Fruit fly (Drosophila melanogaster) S2 (cell line): Measurements from ENCODE around the gene CG31036.
"Not testable (repeated sequence)": the region's sequence is repeated elsewhere in the genome, so short reads cannot be mapped to it uniquely, and the experiment has no call there.

Experiments
- CG8478 ChIP-seq: fragments of >200 bp; optimal IDR thresholded peaks from 2 replicates; lab custom pipeline; 2018
- CTCF ChIP-seq, 2 experiments: fragments of >200 bp; optimal IDR thresholded peaks; 2 replicates each; lab custom pipeline; 2018

CG31036 gene

DNA sequence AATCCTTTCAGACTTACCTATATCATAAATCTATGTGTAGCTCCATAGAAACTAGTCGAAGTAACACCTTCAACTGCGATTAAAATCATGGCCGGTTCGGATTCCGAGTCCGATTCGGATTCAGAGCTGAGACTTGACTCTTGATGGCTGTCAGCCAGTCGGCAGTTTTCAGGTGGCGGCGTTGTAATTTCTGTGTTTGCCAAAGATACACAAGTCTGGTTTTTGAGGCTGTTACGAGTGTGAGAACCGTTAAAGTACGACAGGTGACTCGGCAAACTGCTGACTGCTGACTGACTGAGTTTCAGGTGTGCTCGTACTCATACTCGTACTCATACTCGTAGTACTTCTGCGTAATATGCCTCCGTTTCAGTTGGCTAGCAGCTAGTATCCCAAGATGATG is 16.7 kb upstream of the CG31036 start:
- TF ChIP-seq CTCF (optimal IDR thresholded peaks at IDR 0.05; lab: Kevin White, UChicago) = no peak
- no peak for TF ChIP-seq CG8478 (lab: Kevin White, UChicago)

DNA sequence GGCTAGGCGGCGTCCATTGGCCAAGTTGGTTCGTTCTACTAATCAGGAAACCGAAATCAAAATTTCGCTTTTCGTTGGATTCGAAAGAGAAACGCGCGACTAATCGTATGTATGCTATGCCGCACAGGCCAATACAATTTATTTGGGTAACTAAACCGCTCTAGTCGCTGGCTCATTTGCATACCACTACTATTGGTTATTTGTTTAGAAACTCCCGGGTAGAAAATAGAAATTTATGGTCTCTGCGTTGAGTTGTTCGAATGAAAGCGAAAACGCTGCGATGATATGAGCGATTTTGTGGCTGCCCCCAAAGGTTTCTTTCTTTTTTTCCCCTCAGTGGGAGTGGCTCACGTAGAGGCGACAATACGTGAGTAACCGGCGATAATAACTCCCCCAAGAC is 14.9 kb upstream of the CG31036 start:
- TF ChIP-seq CG8478 (lab: Kevin White, UChicago) (no peak), CTCF (optimal IDR thresholded peaks at IDR 0.05; lab: Kevin White, UChicago) (no peak)

DNA sequence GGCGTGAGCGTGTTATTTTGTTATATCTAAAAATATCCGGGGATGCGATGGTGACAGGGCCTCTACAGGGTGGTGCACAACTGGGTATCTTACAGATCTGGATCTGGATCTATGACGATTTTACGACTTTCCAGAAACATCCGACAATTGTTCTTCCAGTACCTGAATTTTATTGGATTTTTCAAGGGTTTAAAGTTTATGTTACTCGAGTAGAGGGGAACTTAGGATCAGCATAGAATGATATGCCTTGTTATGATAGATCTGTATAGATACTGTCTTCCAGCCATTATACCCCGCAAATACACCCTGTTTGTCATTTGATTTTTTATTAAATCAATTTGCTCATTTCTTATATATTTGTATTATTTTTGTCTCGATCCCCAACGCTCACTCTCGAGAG is 13.5 kb upstream of the CG31036 start:
- no peak for TF ChIP-seq CG8478 (lab: Kevin White, UChicago)
- no peak for TF ChIP-seq CTCF (optimal IDR thresholded peaks at IDR 0.05; lab: Kevin White, UChicago)

DNA sequence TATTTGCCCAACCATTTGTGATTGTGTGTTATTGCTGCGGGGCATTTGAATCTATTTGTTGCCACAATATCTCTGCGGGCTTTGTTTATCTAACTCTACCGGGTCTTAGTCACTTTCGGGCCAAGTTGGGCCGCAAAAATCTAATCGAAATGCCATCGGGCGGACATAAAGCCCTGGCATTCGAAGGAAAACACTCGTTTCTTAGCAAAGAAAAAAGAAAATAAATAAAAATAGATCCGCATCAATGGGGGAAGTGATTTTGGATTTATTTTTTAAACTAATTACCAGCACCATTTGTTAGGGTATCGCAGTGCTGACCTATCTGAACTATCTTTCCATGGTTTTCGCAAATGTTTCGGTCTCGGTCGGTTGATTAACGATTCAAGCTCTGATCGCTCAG is 9.3 kb upstream of the CG31036 start:
- TF ChIP-seq CG8478 (lab: Kevin White, UChicago) (no peak), CTCF (optimal IDR thresholded peaks at IDR 0.05; lab: Kevin White, UChicago) (no peak)

- TF ChIP-seq CTCF (optimal IDR thresholded peaks at IDR 0.05; lab: Kevin White, UChicago) (no peak), CG8478 (lab: Kevin White, UChicago) (no peak)
Observed at dm6 chr3R:29899635-29900034, 8.3 kb upstream of the CG31036 start.

- TF ChIP-seq CG8478 (lab: Kevin White, UChicago) (no peak), CTCF (optimal IDR thresholded peaks at IDR 0.05; lab: Kevin White, UChicago) (peak; percentile 65 to 89)
Observed at dm6 chr3R:29903775-29904356, 4.0 kb upstream of the CG31036 start, which contains the start of gene CG15517. CG15517 (minus strand) TSS chr3R:29903825.

DNA sequence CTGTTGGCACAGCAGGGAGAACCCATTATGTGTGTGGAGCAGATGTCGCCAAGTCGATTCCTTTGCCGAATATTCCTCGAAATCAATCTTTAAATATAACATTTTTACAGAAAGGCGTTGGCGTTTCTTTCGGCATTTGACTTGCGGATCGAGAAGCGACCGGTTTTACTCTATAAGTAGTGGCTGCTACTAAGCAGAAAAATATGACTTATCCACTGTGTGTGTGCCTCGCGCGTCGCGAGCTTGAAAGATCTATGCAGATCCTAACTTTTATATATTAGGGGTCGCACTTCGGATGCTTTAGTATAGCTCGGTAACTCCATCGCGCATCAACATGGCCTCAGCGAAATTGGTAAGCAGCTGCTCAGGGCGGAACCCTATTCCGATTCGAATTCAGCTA is 2.7 kb upstream of the CG31036 start, which contains the start of gene CG15515:
Gene CG15515 (plus strand): TSS at position 301 of the 400 bp plus-strand sequence.
- no peak for TF ChIP-seq CTCF (optimal IDR thresholded peaks at IDR 0.05; lab: Kevin White, UChicago)
- TF ChIP-seq CG8478 (lab: Kevin White, UChicago) = no peak

dm6 chr3R:29914246-29914645 is 6.3 kb downstream of the CG31036 start, which contains the start of gene Capa:
Capa (minus strand) TSS chr3R:29914346.
- TF ChIP-seq CTCF (optimal IDR thresholded peaks at IDR 0.05; lab: Kevin White, UChicago) (no peak), CG8478 (lab: Kevin White, UChicago) (no peak)

DNA sequence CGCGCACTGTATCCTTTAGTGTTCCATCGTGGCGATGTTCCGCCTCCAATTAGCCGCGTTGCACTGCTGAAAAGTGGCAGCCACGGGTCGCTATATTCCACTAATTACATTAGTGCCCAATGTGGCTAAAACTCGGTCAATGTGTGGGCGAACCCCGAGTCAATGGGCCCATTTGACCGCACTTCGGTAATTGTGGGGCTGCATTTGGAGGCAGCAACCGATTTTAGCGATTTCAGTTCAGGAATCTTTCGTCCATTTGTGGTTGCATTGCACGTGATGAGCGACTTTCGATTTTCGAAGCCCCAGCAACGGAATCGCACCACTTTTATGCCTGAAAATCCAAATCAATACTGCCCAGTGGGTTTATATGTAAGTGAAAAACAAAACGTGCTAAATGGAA is 12.3 kb downstream of the CG31036 start, which contains the start of gene trp:
Gene trp (minus strand): TSS at position 101 of the 400 bp plus-strand sequence.
- TF ChIP-seq CG8478 (lab: Kevin White, UChicago) (no peak), CTCF (optimal IDR thresholded peaks at IDR 0.05; lab: Kevin White, UChicago) (no peak)

dm6 chr3R:29921916-29922315 is 14.0 kb downstream of the CG31036 start, which contains the start of gene Jon99Ciii:
Jon99Ciii (plus strand) TSS chr3R:29922216.
- not testable (repeated sequence) for TF ChIP-seq CTCF (optimal IDR thresholded peaks at IDR 0.05; lab: Kevin White, UChicago); CG8478 (lab: Kevin White, UChicago)

DNA sequence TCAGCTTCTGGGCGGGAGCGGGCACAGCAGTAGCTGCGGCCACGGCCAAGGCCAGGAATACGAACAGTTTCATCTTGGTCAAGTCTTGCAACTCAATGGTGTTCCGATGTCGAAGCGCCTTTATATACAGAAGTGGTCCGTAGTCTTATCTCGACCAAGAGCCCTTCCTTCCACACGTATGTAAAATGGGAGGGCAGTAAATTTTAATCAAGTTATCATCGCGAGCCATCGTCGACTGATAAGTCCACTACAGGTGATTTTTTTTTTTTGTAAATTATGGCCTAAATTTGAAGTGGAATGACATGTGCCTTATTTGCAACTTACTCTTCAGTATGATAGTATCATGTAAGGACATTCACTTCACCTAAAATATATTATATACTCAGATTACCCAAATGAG is 16.6 kb downstream of the CG31036 start, which contains the start of gene Jon99Cii:
Gene Jon99Cii (minus strand): TSS at position 101 of the 400 bp plus-strand sequence.
- not testable (repeated sequence) for TF ChIP-seq CTCF (optimal IDR thresholded peaks at IDR 0.05; lab: Kevin White, UChicago); CG8478 (lab: Kevin White, UChicago)

DNA sequence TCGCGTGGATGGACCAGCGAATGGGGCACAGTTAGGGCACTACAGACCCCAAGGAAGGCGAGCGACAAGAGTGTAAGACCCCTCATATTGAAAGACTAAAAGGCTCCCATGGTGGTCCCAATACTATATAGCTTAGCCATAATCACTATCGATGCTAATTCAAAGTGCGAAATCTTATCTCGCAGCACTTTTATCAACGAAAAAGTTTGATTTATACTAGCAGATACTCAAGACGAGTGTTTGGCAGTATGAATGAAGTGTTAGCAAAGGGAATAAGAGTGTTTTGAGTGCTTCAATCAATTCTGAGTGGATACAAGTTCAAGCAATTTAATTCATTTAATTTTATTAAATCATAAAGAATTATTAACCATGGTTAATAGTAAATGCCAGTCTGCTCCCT is 18.2 kb downstream of the CG31036 start, which contains the start of gene Jon99Ci:
Gene Jon99Ci (minus strand): TSS at position 101 of the 400 bp plus-strand sequence.
- no peak for TF ChIP-seq CG8478 (lab: Kevin White, UChicago)
- no peak for TF ChIP-seq CTCF (optimal IDR thresholded peaks at IDR 0.05; lab: Kevin White, UChicago)

DNA sequence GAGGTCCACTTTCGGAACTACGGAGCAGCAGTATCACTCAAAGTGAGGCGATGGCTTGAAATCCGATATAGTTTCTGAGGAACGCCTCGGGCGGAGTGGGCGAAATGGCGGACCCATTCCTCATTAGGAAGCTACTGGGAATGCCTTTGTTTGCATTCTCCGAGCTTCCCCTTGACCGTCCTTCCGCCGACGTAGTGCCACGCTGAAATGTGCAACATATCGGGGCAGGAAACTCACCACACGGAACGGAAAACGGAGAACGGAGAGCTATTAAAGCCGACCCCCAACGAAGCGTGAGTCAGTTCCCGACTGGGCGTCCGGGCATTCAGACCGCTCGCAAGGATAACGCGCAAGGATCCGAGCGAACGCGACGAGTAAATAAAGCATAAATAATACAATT is 19.0 kb downstream of the CG31036 start, which contains the start of gene CG15522:
Gene CG15522 (plus strand): TSS at position 301 of the 400 bp plus-strand sequence.
- TF ChIP-seq CG8478 (lab: Kevin White, UChicago) = no peak
- TF ChIP-seq CTCF (optimal IDR thresholded peaks at IDR 0.05; lab: Kevin White, UChicago) = no peak

dm6 chr3R:29930286-29930685 is 22.4 kb downstream of the CG31036 start, which contains the start of gene alpha-Man-Ic:
alpha-Man-Ic (minus strand) TSS chr3R:29930386.
- TF ChIP-seq CG8478 (lab: Kevin White, UChicago) (no peak), CTCF (optimal IDR thresholded peaks at IDR 0.05; lab: Kevin White, UChicago) (no peak)

DNA sequence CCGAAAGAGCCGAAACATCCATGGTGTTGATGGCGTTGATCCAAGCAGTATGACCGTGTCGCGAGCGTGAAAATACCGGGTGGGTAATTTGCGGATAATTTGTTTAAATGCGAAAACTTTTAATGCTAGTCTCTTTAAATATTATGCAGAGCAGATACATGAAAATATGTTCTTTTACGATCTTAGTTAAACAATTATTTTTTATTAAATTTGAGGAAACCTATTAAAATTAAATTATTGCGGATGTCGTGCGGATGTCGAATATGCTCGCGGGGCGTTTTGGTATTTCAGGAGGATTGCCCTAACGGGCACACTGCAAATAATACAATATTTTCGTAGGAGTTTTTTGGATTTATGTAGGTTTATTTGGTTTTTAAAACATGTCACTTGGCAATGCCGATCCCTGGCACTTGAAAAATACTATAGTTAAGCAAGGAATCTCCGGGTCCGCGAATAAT is 25.1 kb downstream of the CG31036 start, which contains the start of the genes Cog7, CG42557 and CG42558:
Gene Cog7 (minus strand): TSS at position 51 of the 458 bp plus-strand sequence.
Gene CG42557 (plus strand): TSS at position 281 of the 458 bp plus-strand sequence.
Gene CG42558 (plus strand): TSS at position 281 of the 458 bp plus-strand sequence.
- TF ChIP-seq CG8478 (lab: Kevin White, UChicago) (no peak), CTCF (optimal IDR thresholded peaks at IDR 0.05; lab: Kevin White, UChicago) (no peak)
